Fruit fly (Drosophila melanogaster) whole organism, embryonic: ENCODE data around the gene CG12607.

ENCODE experiments used
- Atf3 ChIP-seq: fragments of 200-800 bp; sonication (Bioruptor generic); optimal IDR thresholded peaks from 3 replicates; lab custom pipeline; 2016; ENCODE audit warnings: missing biosample characterization, missing genetic modification characterization
- CG10321 ChIP-seq: fragments of 200-800 bp; sonication (Bioruptor generic); IDR thresholded peaks from 2 replicates; pipeline ENCODE4 v1.3.6; 2022; ENCODE audit warnings: missing biosample characterization, missing genetic modification characterization
- CG10366 ChIP-seq: fragments of 200-800 bp; sonication (Bioruptor generic); IDR thresholded peaks from 2 replicates; pipeline ENCODE4 v1.3.6; 2022; ENCODE audit warnings: missing biosample characterization, missing genetic modification characterization
- CG10979 ChIP-seq: fragments of 200-800 bp; sonication (Bioruptor generic); optimal IDR thresholded peaks from 2 replicates; lab custom pipeline; 2018; ENCODE audit warnings: missing biosample characterization, mild to moderate bottlenecking, missing genetic modification characterization, moderate library complexity
- CG11085 ChIP-seq: fragments of 200-800 bp; sonication (Bioruptor generic); IDR thresholded peaks from 2 replicates; pipeline ENCODE4 v1.3.6; 2022; ENCODE audit warnings: missing biosample characterization, missing genetic modification characterization
- CG1233 ChIP-seq: fragments of 200-800 bp; sonication (Bioruptor generic); optimal IDR thresholded peaks from 4 replicates; lab custom pipeline; 2018; ENCODE audit warnings: missing biosample characterization, mild to moderate bottlenecking, missing genetic modification characterization
- CG12769 ChIP-seq: fragments of 200-800 bp; sonication (Bioruptor generic); optimal IDR thresholded peaks from 2 replicates; lab custom pipeline; 2019; ENCODE audit warnings: missing biosample characterization, mild to moderate bottlenecking, missing genetic modification characterization, moderate library complexity
- CG14441 ChIP-seq: fragments of 200-800 bp; sonication (Bioruptor generic); IDR thresholded peaks from 2 replicates; pipeline ENCODE4 v1.3.6; 2022; ENCODE audit warnings: missing biosample characterization, missing genetic modification characterization
- CG15269 ChIP-seq: fragments of 200-800 bp; sonication (Bioruptor generic); optimal IDR thresholded peaks from 2 replicates; lab custom pipeline; 2018; ENCODE audit warnings: missing biosample characterization, mild to moderate bottlenecking, missing genetic modification characterization, moderate library complexity
- CG17359 ChIP-seq: fragments of 200-800 bp; sonication (Bioruptor generic); optimal IDR thresholded peaks from 3 replicates; lab custom pipeline; 2018; ENCODE audit warnings: missing biosample characterization, mild to moderate bottlenecking, missing genetic modification characterization, moderate library complexity
- CG3163 ChIP-seq: fragments of 200-800 bp; sonication (Bioruptor generic); optimal IDR thresholded peaks from 3 replicates; lab custom pipeline; 2016; ENCODE audit warnings: missing biosample characterization, missing genetic modification characterization
- CG4404 ChIP-seq: fragments of 200-800 bp; sonication (Bioruptor generic); IDR thresholded peaks from 2 replicates; pipeline ENCODE4 v1.3.6; 2022; ENCODE audit warnings: missing biosample characterization, missing genetic modification characterization
- CG5180 ChIP-seq: fragments of 200-800 bp; sonication (Bioruptor generic); optimal IDR thresholded peaks from 3 replicates; lab custom pipeline; 2017; ENCODE audit warnings: missing biosample characterization, missing genetic modification characterization, mild to moderate bottlenecking, moderate library complexity, missing genetic modification reagents
- CG6175 ChIP-seq: fragments of 200-800 bp; sonication (Bioruptor generic); IDR thresholded peaks from 3 replicates; pipeline ENCODE4 v1.3.6; 2022; ENCODE audit warnings: missing biosample characterization, missing genetic modification characterization
- CG7357 ChIP-seq: fragments of 200-800 bp; sonication (Bioruptor generic); IDR thresholded peaks from 3 replicates; pipeline ENCODE4 v1.3.6; 2022; ENCODE audit warnings: missing biosample characterization, missing genetic modification characterization
- CG8359 ChIP-seq: fragments of 200-800 bp; sonication (Bioruptor generic); optimal IDR thresholded peaks from 2 replicates; lab custom pipeline; 2017; ENCODE audit warnings: missing biosample characterization, mild to moderate bottlenecking, missing genetic modification characterization, borderline replicate concordance
- CG9437 ChIP-seq: fragments of 200-800 bp; sonication (Bioruptor generic); optimal IDR thresholded peaks from 2 replicates; lab custom pipeline; 2018; ENCODE audit warnings: missing biosample characterization, mild to moderate bottlenecking, missing genetic modification characterization
- CG9797 ChIP-seq: fragments of 200-800 bp; sonication (Bioruptor generic); optimal IDR thresholded peaks from 3 replicates; lab custom pipeline; 2018; ENCODE audit warnings: missing biosample characterization, mild to moderate bottlenecking, missing genetic modification characterization
- E2f2 ChIP-seq: fragments of 200-800 bp; sonication (Bioruptor generic); IDR thresholded peaks from 2 replicates; pipeline ENCODE4 v1.3.6; 2022; ENCODE audit warnings: missing biosample characterization, missing genetic modification characterization
- Ets97D ChIP-seq: fragments of 200-800 bp; sonication (Bioruptor generic); optimal IDR thresholded peaks from 3 replicates; lab custom pipeline; 2016; ENCODE audit warnings: missing biosample characterization, missing genetic modification characterization
- Gug ChIP-seq: fragments of 200-800 bp; sonication (Bioruptor generic); IDR thresholded peaks from 4 replicates; pipeline ENCODE4 v1.3.6; 2022; ENCODE audit warnings: missing biosample characterization, missing genetic modification characterization
- Hsf ChIP-seq: fragments of 200-800 bp; sonication (Bioruptor generic); optimal IDR thresholded peaks from 3 replicates; lab custom pipeline; 2016; ENCODE audit warnings: missing biosample characterization, missing genetic modification characterization
- Oli ChIP-seq: fragments of 200-800 bp; sonication (Bioruptor generic); optimal IDR thresholded peaks from 2 replicates; lab custom pipeline; 2018; ENCODE audit warnings: missing biosample characterization, mild to moderate bottlenecking, missing genetic modification characterization, moderate library complexity
- Ravus ChIP-seq: fragments of 200-800 bp; sonication (Bioruptor generic); IDR thresholded peaks from 2 replicates; pipeline ENCODE4 v1.3.6; 2022; ENCODE audit warnings: missing biosample characterization, missing genetic modification characterization
- Rfx ChIP-seq: fragments of 200-800 bp; sonication (Bioruptor generic); IDR thresholded peaks from 2 replicates; pipeline ENCODE4 v1.3.6; 2022; ENCODE audit warnings: missing biosample characterization, missing genetic modification characterization
- Sox100B ChIP-seq: fragments of 200-800 bp; sonication (Bioruptor generic); optimal IDR thresholded peaks from 3 replicates; lab custom pipeline; 2018; ENCODE audit warnings: missing biosample characterization, mild to moderate bottlenecking, missing genetic modification characterization
- Taf1 ChIP-seq: fragments of 200-800 bp; sonication (Bioruptor generic); IDR thresholded peaks from 2 replicates; pipeline ENCODE4 v1.3.6; 2022; ENCODE audit warnings: missing biosample characterization, missing genetic modification characterization
- ap ChIP-seq: fragments of 200-800 bp; sonication (Bioruptor generic); IDR thresholded peaks from 2 replicates; pipeline ENCODE4 v1.3.6; 2022; ENCODE audit warnings: missing biosample characterization, missing genetic modification characterization
- ase ChIP-seq: fragments of 200-800 bp; sonication (Bioruptor generic); IDR thresholded peaks from 3 replicates; pipeline ENCODE4 v1.3.6; 2022; ENCODE audit warnings: missing biosample characterization, missing genetic modification characterization
- bbx ChIP-seq: fragments of 200-800 bp; sonication (Bioruptor generic); IDR thresholded peaks from 2 replicates; pipeline ENCODE4 v1.3.6; 2022; ENCODE audit warnings: missing biosample characterization, missing genetic modification characterization; ENCODE audit not compliant: partially characterized antibody
- cas ChIP-seq: fragments of 200-800 bp; sonication (Bioruptor generic); IDR thresholded peaks from 2 replicates; pipeline ENCODE4 v1.3.6; 2022; ENCODE audit warnings: missing biosample characterization, missing genetic modification characterization
- cato ChIP-seq: fragments of 200-800 bp; sonication (Bioruptor generic); optimal IDR thresholded peaks from 2 replicates; lab custom pipeline; 2016; ENCODE audit warnings: missing biosample characterization, missing genetic modification characterization, borderline replicate concordance
- dysf ChIP-seq: fragments of 200-800 bp; sonication (Bioruptor generic); IDR thresholded peaks from 3 replicates; pipeline ENCODE4 v1.3.6; 2022; ENCODE audit warnings: missing biosample characterization, missing genetic modification characterization
- ems ChIP-seq: fragments of 200-800 bp; sonication (Bioruptor generic); optimal IDR thresholded peaks from 3 replicates; lab custom pipeline; 2016; ENCODE audit warnings: missing biosample characterization, missing genetic modification characterization
- en ChIP-seq: fragments of 200-800 bp; sonication (Bioruptor generic); optimal IDR thresholded peaks from 2 replicates; lab custom pipeline; 2016; ENCODE audit warnings: missing biosample characterization, missing genetic modification characterization
- esg ChIP-seq: fragments of 200-800 bp; sonication (Bioruptor generic); conservative IDR thresholded peaks from 2 replicates; pipeline ENCODE4 v1.3.6; 2022; ENCODE audit warnings: missing biosample characterization, missing genetic modification characterization
- fd64A ChIP-seq: fragments of 200-800 bp; sonication (Bioruptor generic); optimal IDR thresholded peaks from 3 replicates; lab custom pipeline; 2018; ENCODE audit warnings: missing biosample characterization, mild to moderate bottlenecking, missing genetic modification characterization
- grau ChIP-seq: fragments of 200-800 bp; optimal IDR thresholded peaks from 3 replicates; lab custom pipeline; 2019; ENCODE audit warnings: missing biosample characterization, mild to moderate bottlenecking, missing genetic modification characterization, moderate library complexity
- gsb ChIP-seq: fragments of 200-800 bp; sonication (Bioruptor generic); IDR thresholded peaks from 2 replicates; pipeline ENCODE4 v1.3.6; 2022; ENCODE audit warnings: missing biosample characterization, missing genetic modification characterization
- hkb ChIP-seq, 2 experiments: fragments of 200-800 bp in 1 of 2; fragments of >200 bp in 1 of 2; sonication (Bioruptor generic) in 1 of 2; IDR thresholded peaks in 1 of 2; optimal IDR thresholded peaks in 1 of 2; 2 replicates each; pipeline versions ENCODE4 v1.3.6 to Lab custom; 2017 to 2022; ENCODE audit warnings: missing biosample characterization in 1 of 2, missing genetic modification characterization in 1 of 2
- klu ChIP-seq: fragments of 200-800 bp; sonication (Bioruptor generic); IDR thresholded peaks from 2 replicates; pipeline ENCODE4 v1.3.6; 2022; ENCODE audit warnings: missing biosample characterization, missing genetic modification characterization
- pan ChIP-seq, 4 experiments: fragments of >200 bp in 3 of 4; fragments of 200-800 bp in 1 of 4; sonication (Bioruptor generic) in 1 of 4; optimal IDR thresholded peaks in 3 of 4; IDR thresholded peaks in 1 of 4; 2 replicates each; pipeline versions ENCODE4 v1.3.6 to Lab custom; 2017 to 2022; ENCODE audit warnings: missing biosample characterization in 2 of 4, missing genetic modification characterization in 2 of 4, mixed read lengths in 1 of 4
- pnt ChIP-seq: fragments of 200-800 bp; sonication (Bioruptor generic); optimal IDR thresholded peaks from 3 replicates; lab custom pipeline; 2016; ENCODE audit warnings: missing biosample characterization, missing genetic modification characterization
- pum ChIP-seq: fragments of 200-800 bp; sonication (Bioruptor generic); optimal IDR thresholded peaks from 2 replicates; lab custom pipeline; 2016; ENCODE audit warnings: missing biosample characterization, missing genetic modification characterization
- rib ChIP-seq: fragments of 200-800 bp; sonication (Bioruptor generic); IDR thresholded peaks from 2 replicates; pipeline ENCODE4 v1.3.6; 2022; ENCODE audit warnings: missing biosample characterization, missing genetic modification characterization
- sc ChIP-seq, 3 experiments: fragments of >200 bp in 2 of 3; fragments of 200-800 bp in 1 of 3; sonication (Bioruptor generic) in 1 of 3; optimal IDR thresholded peaks; 2 replicates in 2 of 3; 3 replicates in 1 of 3; lab custom pipeline; 2017; ENCODE audit warnings: mild to moderate bottlenecking in 1 of 3, missing biosample characterization in 1 of 3, missing genetic modification characterization in 1 of 3, missing genetic modification reagents in 1 of 3
- sd ChIP-seq: fragments of 200-800 bp; sonication (Bioruptor generic); optimal IDR thresholded peaks from 3 replicates; lab custom pipeline; 2018; ENCODE audit warnings: missing biosample characterization, mild to moderate bottlenecking, missing genetic modification characterization, moderate library complexity
- slbo ChIP-seq: fragments of 200-800 bp; sonication (Bioruptor generic); IDR thresholded peaks from 2 replicates; pipeline ENCODE4 v1.3.6; 2022; ENCODE audit warnings: missing biosample characterization, missing genetic modification characterization
- ssp ChIP-seq: fragments of 200-800 bp; sonication (Bioruptor generic); IDR thresholded peaks from 2 replicates; pipeline ENCODE4 v1.3.6; 2022; ENCODE audit warnings: missing biosample characterization, missing genetic modification characterization
- unpg ChIP-seq: fragments of 200-800 bp; sonication (Bioruptor generic); optimal IDR thresholded peaks from 3 replicates; lab custom pipeline; 2018; ENCODE audit warnings: missing biosample characterization, mild to moderate bottlenecking, missing genetic modification characterization, moderate library complexity

Gene CG12607

DNA sequence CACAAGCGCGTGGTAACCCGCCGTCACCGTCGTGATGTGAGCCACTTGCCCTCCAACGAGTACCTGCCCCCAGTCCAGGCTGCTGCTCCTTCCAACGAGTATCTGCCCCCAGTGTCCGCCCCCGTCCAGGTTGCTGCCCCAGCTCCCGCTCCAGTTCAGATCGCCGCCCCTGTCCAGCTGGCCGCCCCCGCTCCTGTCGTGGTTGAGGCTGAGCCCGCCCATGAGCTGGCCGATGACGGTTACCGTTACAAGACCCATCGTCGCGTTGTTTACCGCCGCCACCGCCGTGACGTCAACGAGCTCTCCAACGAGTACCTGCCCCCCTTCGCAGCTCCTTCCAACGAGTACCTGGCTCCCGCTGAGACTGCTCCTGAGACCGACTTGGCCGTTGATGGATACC, 34.4 kb downstream of the CG12607 start:
- peak; percentile 44 for TF ChIP-seq Rfx (GFP tag; lab: Robert Waterston, UW)
- no peak for TF ChIP-seq CG17359 (tag; lab: Kevin White, UChicago)
- peak; percentile 4; the same call in 1 of the 4 replicates for TF ChIP-seq Gug
- TF ChIP-seq ems (GFP tag; lab: Kevin White, UChicago) = no peak
- TF ChIP-seq CG10979 (tag; lab: Kevin White, UChicago) = no peak
- no peak for TF ChIP-seq CG5180 (GFP tag; lab: Kevin White, UChicago)
- TF ChIP-seq Hsf (GFP tag; lab: Kevin White, UChicago) = no peak
- TF ChIP-seq CG9437 (GFP tag; lab: Kevin White, UChicago) = no peak
- TF ChIP-seq fd64A = no peak
- TF ChIP-seq bbx (GFP tag; lab: Robert Waterston, UW) = no peak
- 0 out of 2 replicates have a peak, but pooled peaks have one; percentile 5 for TF ChIP-seq CG14441 (GFP tag; lab: Robert Waterston, UW)
- TF ChIP-seq Ets97D (GFP tag; lab: Kevin White, UChicago) = no peak
- no peak for TF ChIP-seq Atf3 (GFP tag; lab: Kevin White, UChicago)
- no peak for TF ChIP-seq Sox100B (GFP tag; lab: Kevin White, UChicago)
- no peak for TF ChIP-seq esg (GFP tag; lab: Robert Waterston, UW)
- TF ChIP-seq CG6175 (GFP tag; lab: Robert Waterston, UW) = peak; percentile 10; the same call in 1 of the 3 replicates
- no peak for TF ChIP-seq CG9797 (GFP tag; lab: Kevin White, UChicago)
- no peak for TF ChIP-seq CG8359 (GFP tag; lab: Kevin White, UChicago)
- TF ChIP-seq grau (tag; lab: Kevin White, UChicago) = no peak
- peak; percentile 30; the same call in 1 of the 2 replicates for TF ChIP-seq rib (GFP tag; lab: Robert Waterston, UW)
- TF ChIP-seq hkb (optimal IDR thresholded peaks at IDR 0.05; lab: Kevin White, UChicago) = no peak
- no peak for TF ChIP-seq hkb (GFP tag; IDR thresholded peaks at IDR 0.05; lab: Robert Waterston, UW)
- peak; percentile 24; the same call in 1 of the 2 replicates for TF ChIP-seq ssp (GFP tag; lab: Robert Waterston, UW)
- TF ChIP-seq pan (optimal IDR thresholded peaks at IDR 0.05; lab: Kevin White, UChicago) = no peak
- no peak for TF ChIP-seq pan (GFP tag; optimal IDR thresholded peaks at IDR 0.05 in 1 of 2, IDR thresholded peaks at IDR 0.05 in 1 of 2)
- TF ChIP-seq sc (optimal IDR thresholded peaks at IDR 0.05; lab: Kevin White, UChicago) = no peak
- TF ChIP-seq sc (GFP tag; optimal IDR thresholded peaks at IDR 0.05; lab: Kevin White, UChicago) = no peak
- TF ChIP-seq gsb (GFP tag; lab: Robert Waterston, UW) = 0 out of 2 replicates have a peak, but pooled peaks have one; percentile 16
- 0 out of 3 replicates have a peak, but pooled peaks have one; percentile 4 for TF ChIP-seq ase (GFP tag; lab: Robert Waterston, UW)
- TF ChIP-seq Oli (tag; lab: Kevin White, UChicago) = no peak
- TF ChIP-seq unpg (GFP tag; lab: Kevin White, UChicago) = no peak
- no peak for TF ChIP-seq pnt
- no peak for TF ChIP-seq CG10366 (GFP tag; lab: Robert Waterston, UW)
- TF ChIP-seq E2f2 (GFP tag; lab: Robert Waterston, UW) = no peak
- no peak for TF ChIP-seq pum
- TF ChIP-seq ap (GFP tag; lab: Robert Waterston, UW) = no peak
- peak; percentile 35; the same call in 1 of the 2 replicates for TF ChIP-seq CG4404 (GFP tag; lab: Robert Waterston, UW)
- no peak for TF ChIP-seq CG3163 (GFP tag; lab: Kevin White, UChicago)
- TF ChIP-seq dysf (GFP tag; lab: Robert Waterston, UW) = 0 out of 3 replicates have a peak, but pooled peaks have one; percentile 25
- no peak for TF ChIP-seq cato
- TF ChIP-seq en (GFP tag; lab: Kevin White, UChicago) = no peak
- TF ChIP-seq Taf1 (GFP tag; lab: Robert Waterston, UW) = no peak
- no peak for TF ChIP-seq CG10321 (GFP tag; lab: Robert Waterston, UW)
- TF ChIP-seq CG11085 (GFP tag; lab: Robert Waterston, UW) = peak; percentile 61; the same call in 1 of the 2 replicates
- TF ChIP-seq CG1233 (GFP tag; lab: Kevin White, UChicago) = no peak
- TF ChIP-seq klu = peak; percentile 46; the same call in 1 of the 2 replicates
- TF ChIP-seq sd (tag; lab: Kevin White, UChicago) = no peak
- no peak for TF ChIP-seq Ravus (GFP tag; lab: Robert Waterston, UW)
- no peak for TF ChIP-seq CG15269
- TF ChIP-seq CG12769 = peak; percentile 20
- peak; percentile 46 for TF ChIP-seq slbo
- 0 out of 2 replicates have a peak, but pooled peaks have one; percentile 29 for TF ChIP-seq cas
- no peak for TF ChIP-seq CG7357 (GFP tag; lab: Robert Waterston, UW)
